Fruit fly (Drosophila melanogaster): ENCODE measurements around the gene b.

Gene b

DNA sequence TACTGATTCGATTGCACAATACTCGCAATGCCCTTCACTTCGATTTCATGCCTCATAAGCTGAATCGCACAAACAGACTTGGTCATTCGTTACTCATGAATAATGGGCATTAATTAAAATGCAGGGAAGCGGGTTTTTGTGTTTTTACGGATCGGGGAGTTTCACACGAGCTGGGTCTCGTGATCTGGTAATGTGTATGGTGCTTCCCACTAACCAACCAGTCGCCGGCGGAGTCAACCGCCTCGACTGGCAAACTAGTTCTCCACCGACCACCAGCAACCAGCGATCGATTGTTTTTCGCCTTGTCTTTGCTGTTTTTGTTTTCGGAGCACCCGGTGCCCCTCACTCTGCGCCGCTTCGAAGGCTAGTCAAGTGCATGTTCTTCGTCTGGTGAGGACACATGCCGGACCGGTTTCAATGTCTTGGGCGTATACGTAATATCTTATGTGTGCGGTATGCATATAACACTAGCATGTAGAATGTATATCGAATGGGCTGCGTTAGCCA is 16.4 kb upstream of the b start (continued):
- TF ChIP-seq CG3163 (GFP tag; optimal IDR thresholded peaks at IDR 0.05) (no peak), sc (optimal IDR thresholded peaks at IDR 0.05) (no peak), sc (GFP tag; optimal IDR thresholded peaks at IDR 0.05) (no peak), CG4424 (GFP tag; optimal IDR thresholded peaks at IDR 0.05) (no peak), gcm2 (GFP tag; optimal IDR thresholded peaks at IDR 0.05) (no peak), CG8359 (GFP tag; optimal IDR thresholded peaks at IDR 0.05; ENCODE audit: borderline replicate concordance) (no peak), lov (optimal IDR thresholded peaks at IDR 0.05) (no peak), lov (GFP tag; IDR thresholded peaks at IDR 0.05) (no peak), so (GFP tag; IDR thresholded peaks at IDR 0.05) (no peak), CG9215 (GFP tag; IDR thresholded peaks at IDR 0.05) (no peak), fu2 (GFP tag; optimal IDR thresholded peaks at IDR 0.05) (no peak), nom (GFP tag; optimal IDR thresholded peaks at IDR 0.05) (peak; percentile 60), ab (GFP tag; optimal IDR thresholded peaks at IDR 0.05) (no peak), Poxn (GFP tag; IDR thresholded peaks at IDR 0.05) (no peak), CG14441 (GFP tag; IDR thresholded peaks at IDR 0.05) (no peak), CG11695 (GFP tag; IDR thresholded peaks at IDR 0.05) (no peak), tap (tag; optimal IDR thresholded peaks at IDR 0.05) (no peak), CG8290 (GFP tag; optimal IDR thresholded peaks at IDR 0.05) (no peak), CG8290 (tag; optimal IDR thresholded peaks at IDR 0.05) (no peak), CG4360 (GFP tag; IDR thresholded peaks at IDR 0.05) (no peak), CG1529 (GFP tag; optimal IDR thresholded peaks at IDR 0.05) (no peak), al (GFP tag; IDR thresholded peaks at IDR 0.05) (no peak), ro (GFP tag; IDR thresholded peaks at IDR 0.05) (no peak), Tbp (GFP tag; optimal IDR thresholded peaks at IDR 0.05) (no peak), ATbp (GFP tag; optimal IDR thresholded peaks at IDR 0.05) (no peak), cwo (GFP tag; optimal IDR thresholded peaks at IDR 0.05) (peak; percentile 89), Stat92E (GFP tag; optimal IDR thresholded peaks at IDR 0.05) (no peak), pb (GFP tag; optimal IDR thresholded peaks at IDR 0.05) (no peak), Ets97D (GFP tag; optimal IDR thresholded peaks at IDR 0.05) (no peak), CG10267 (tag; optimal IDR thresholded peaks at IDR 0.05) (no peak), CG16779 (GFP tag; IDR thresholded peaks at IDR 0.05) (no peak), B-H2 (GFP tag; optimal IDR thresholded peaks at IDR 0.05) (no peak), Nf-YB (GFP tag; optimal IDR thresholded peaks at IDR 0.05) (no peak), dan (GFP tag; IDR thresholded peaks at IDR 0.05) (no peak), hkb (optimal IDR thresholded peaks at IDR 0.05) (no peak), hkb (GFP tag; IDR thresholded peaks at IDR 0.05) (no peak), Max (GFP tag; optimal IDR thresholded peaks at IDR 0.05) (no peak), Camta (GFP tag; optimal IDR thresholded peaks at IDR 0.05) (no peak), H15 (GFP tag; IDR thresholded peaks at IDR 0.05) (no peak), CG14050 (GFP tag; IDR thresholded peaks at IDR 0.05) (no peak), ash1 (GFP tag; optimal IDR thresholded peaks at IDR 0.05) (no peak), CG11696 (GFP tag; IDR thresholded peaks at IDR 0.05) (no peak), sug (tag; optimal IDR thresholded peaks at IDR 0.05) (no peak), chinmo (GFP tag; IDR thresholded peaks at IDR 0.05; ENCODE audit: partially characterized antibody) (peak; percentile 71; the same call in 2 of the 4 replicates), Sry-β (GFP tag; optimal IDR thresholded peaks at IDR 0.05) (no peak), chif (GFP tag; optimal IDR thresholded peaks at IDR 0.05) (no peak), gro (GFP tag; optimal IDR thresholded peaks at IDR 0.05) (no peak), br (optimal IDR thresholded peaks at IDR 0.05) (no peak), vvl (GFP tag; IDR thresholded peaks at IDR 0.05) (peak; percentile 65), row (GFP tag; IDR thresholded peaks at IDR 0.05) (no peak), CG10543 (GFP tag; optimal IDR thresholded peaks at IDR 0.05) (no peak), CG10274 (GFP tag; optimal IDR thresholded peaks at IDR 0.05) (peak; percentile 89), CG32532 (GFP tag; IDR thresholded peaks at IDR 0.05) (no peak), CG12236 (GFP tag; optimal IDR thresholded peaks at IDR 0.05) (no peak)

Data from whole organism, embryonic.